Worm (Caenorhabditis elegans): Measurements from ENCODE around the gene gcy-3.

- TF ChIP-seq ztf-11 (tag; optimal IDR thresholded peaks at IDR 0.05) (no peak), egl-27 (tag; optimal IDR thresholded peaks at IDR 0.05) (no peak), pha-4 (tag; optimal IDR thresholded peaks at IDR 0.05) (no peak), fkh-10 (GFP tag; optimal IDR thresholded peaks at IDR 0.05) (no peak), nhr-237 (tag; optimal IDR thresholded peaks at IDR 0.05) (no peak), sea-2 (GFP tag; optimal IDR thresholded peaks at IDR 0.05) (no peak), unc-62 (GFP tag; optimal IDR thresholded peaks at IDR 0.05) (no peak), ztf-4 (tag; optimal IDR thresholded peaks at IDR 0.05) (no peak), unc-39 (tag; optimal IDR thresholded peaks at IDR 0.05) (no peak)
These were observed 41.0 kb downstream of the gcy-3 start, which contains the start of gene chil-22 for ce11 chrII:9466095-9466494.
